Fruit fly (Drosophila melanogaster) whole organism, pupa: ENCODE results near the gene LSm3.

ENCODE experiments used
- CG12605 ChIP-seq: fragments of 200-800 bp; sonication (Bioruptor generic); IDR thresholded peaks from 2 replicates; pipeline ENCODE4 v1.3.6; 2022; ENCODE audit warnings: missing biosample characterization, missing genetic modification characterization
- CG14655 ChIP-seq: fragments of 200-800 bp; sonication (Bioruptor generic); optimal IDR thresholded peaks from 3 replicates; lab custom pipeline; 2017; ENCODE audit warnings: mild to moderate bottlenecking, missing biosample characterization, missing genetic modification reagents, missing genetic modification characterization
- CG34367 ChIP-seq: fragments of 200-800 bp; sonication (Bioruptor generic); optimal IDR thresholded peaks from 2 replicates; lab custom pipeline; 2018; ENCODE audit warnings: missing biosample characterization, mild to moderate bottlenecking, missing genetic modification characterization
- CG4496 ChIP-seq: fragments of 200-800 bp; sonication (Bioruptor generic); IDR thresholded peaks from 3 replicates; pipeline ENCODE4 v1.3.6; 2022; ENCODE audit warnings: missing biosample characterization, missing genetic modification characterization
- CG8159 ChIP-seq: fragments of 200-800 bp; sonication (Bioruptor generic); optimal IDR thresholded peaks from 3 replicates; lab custom pipeline; 2018; ENCODE audit warnings: missing biosample characterization, mild to moderate bottlenecking, missing genetic modification characterization, moderate library complexity
- CG8301 ChIP-seq: fragments of 200-800 bp; sonication (Bioruptor generic); optimal IDR thresholded peaks from 2 replicates; lab custom pipeline; 2018; ENCODE audit warnings: missing biosample characterization, mild to moderate bottlenecking, missing genetic modification characterization
- D1 ChIP-seq: fragments of 200-800 bp; sonication (Bioruptor generic); optimal IDR thresholded peaks from 2 replicates; lab custom pipeline; 2018; ENCODE audit warnings: missing biosample characterization, mild to moderate bottlenecking, missing genetic modification characterization, moderate library complexity
- EcR ChIP-seq: fragments of 200-800 bp; sonication (Bioruptor generic); optimal IDR thresholded peaks from 3 replicates; lab custom pipeline; 2019; ENCODE audit warnings: missing biosample characterization, missing genetic modification characterization, mild to moderate bottlenecking, moderate library complexity, missing genetic modification reagents
- fd96Ca ChIP-seq: fragments of 200-800 bp; sonication (Bioruptor generic); IDR thresholded peaks from 3 replicates; pipeline ENCODE4 v1.3.6; 2022; ENCODE audit warnings: missing biosample characterization, missing genetic modification characterization
- gl ChIP-seq: fragments of 200-800 bp; sonication (Bioruptor generic); optimal IDR thresholded peaks from 2 replicates; lab custom pipeline; 2018; ENCODE audit warnings: missing biosample characterization, mild to moderate bottlenecking, missing genetic modification characterization

dm6 chr3R:24031825-24032523 is 35.9 kb downstream of the LSm3 start, which contains the start of the genes KrT95D and Mettl3:
- no peak for TF ChIP-seq CG14655 (GFP tag; lab: Kevin White, UChicago)
- no peak for TF ChIP-seq CG34367 (tag; lab: Kevin White, UChicago)
- TF ChIP-seq CG8301 (tag; lab: Kevin White, UChicago): no peak
- TF ChIP-seq gl (tag; lab: Kevin White, UChicago): no peak
- TF ChIP-seq D1: no peak
- no peak for TF ChIP-seq CG4496 (GFP tag; lab: Robert Waterston, UW)
- TF ChIP-seq fd96Ca: no peak
- TF ChIP-seq CG12605 (GFP tag; lab: Robert Waterston, UW): no peak
- TF ChIP-seq CG8159: no peak
- no peak for TF ChIP-seq EcR
